Worm (Caenorhabditis elegans) whole organism, midembryonic: ENCODE results near the gene swan-2.

Experiments
- T22C8.4 ChIP-seq: fragments of 200-800 bp; sonication (Bioruptor generic); IDR thresholded peaks from 2 replicates; pipeline ENCODE4 v1.3.6; 2022; ENCODE audit warnings: missing genetic modification characterization, missing compliant biosample characterization
- cog-1 ChIP-seq: sonication (generic microtip); optimal IDR thresholded peaks from 2 replicates; lab custom pipeline; 2016; ENCODE audit warnings: missing genetic modification characterization, missing compliant biosample characterization
- flt-1 ChIP-seq: fragments of 200-800 bp; sonication (Bioruptor generic); IDR thresholded peaks from 2 replicates; pipeline ENCODE4 v1.3.6; 2022; ENCODE audit warnings: missing genetic modification characterization, missing compliant biosample characterization
- ztf-23 ChIP-seq: fragments of 200-800 bp; sonication (Bioruptor generic); IDR thresholded peaks from 2 replicates; pipeline ENCODE4 v1.3.6; 2022; ENCODE audit warnings: missing genetic modification reagents, missing genetic modification characterization, missing compliant biosample characterization
- ztf-29 ChIP-seq: fragments of 200-800 bp; sonication (Bioruptor generic); IDR thresholded peaks from 2 replicates; pipeline ENCODE4 v1.3.6; 2022; ENCODE audit warnings: missing genetic modification reagents, missing genetic modification characterization, missing compliant biosample characterization

DNA sequence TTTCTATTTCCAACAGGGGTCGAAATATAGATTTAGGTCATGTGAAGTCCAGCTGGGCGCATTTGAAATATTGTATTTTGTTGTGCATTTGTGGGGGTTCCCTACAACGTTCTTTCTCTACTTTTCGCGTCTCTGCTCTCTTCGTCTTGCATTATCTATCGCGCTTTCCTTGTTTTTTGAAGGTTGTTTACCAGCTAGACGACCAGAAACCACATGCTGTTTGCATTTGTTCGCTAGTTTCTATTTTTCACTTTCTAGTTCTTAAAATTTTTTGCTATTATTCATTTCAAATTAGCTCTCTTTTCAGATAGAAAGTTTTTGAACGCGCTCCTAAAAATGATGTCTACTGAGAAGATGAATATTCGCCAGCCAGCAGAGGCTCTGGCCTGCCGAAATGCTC lies 35.4 kb upstream of the swan-2 start, which contains the start of gene F55B12.10:
- TF ChIP-seq flt-1, result no peak
- no peak for TF ChIP-seq T22C8.4
- no peak for TF ChIP-seq ztf-29 (GFP tag; lab: Robert Waterston, UW)
- TF ChIP-seq cog-1 (tag; lab: Kevin White, UChicago), result no peak
- TF ChIP-seq ztf-23 (GFP tag; lab: Robert Waterston, UW), result no peak
